Fruit fly (Drosophila melanogaster): ENCODE results near the gene Rac2.

Rac2 gene

DNA sequence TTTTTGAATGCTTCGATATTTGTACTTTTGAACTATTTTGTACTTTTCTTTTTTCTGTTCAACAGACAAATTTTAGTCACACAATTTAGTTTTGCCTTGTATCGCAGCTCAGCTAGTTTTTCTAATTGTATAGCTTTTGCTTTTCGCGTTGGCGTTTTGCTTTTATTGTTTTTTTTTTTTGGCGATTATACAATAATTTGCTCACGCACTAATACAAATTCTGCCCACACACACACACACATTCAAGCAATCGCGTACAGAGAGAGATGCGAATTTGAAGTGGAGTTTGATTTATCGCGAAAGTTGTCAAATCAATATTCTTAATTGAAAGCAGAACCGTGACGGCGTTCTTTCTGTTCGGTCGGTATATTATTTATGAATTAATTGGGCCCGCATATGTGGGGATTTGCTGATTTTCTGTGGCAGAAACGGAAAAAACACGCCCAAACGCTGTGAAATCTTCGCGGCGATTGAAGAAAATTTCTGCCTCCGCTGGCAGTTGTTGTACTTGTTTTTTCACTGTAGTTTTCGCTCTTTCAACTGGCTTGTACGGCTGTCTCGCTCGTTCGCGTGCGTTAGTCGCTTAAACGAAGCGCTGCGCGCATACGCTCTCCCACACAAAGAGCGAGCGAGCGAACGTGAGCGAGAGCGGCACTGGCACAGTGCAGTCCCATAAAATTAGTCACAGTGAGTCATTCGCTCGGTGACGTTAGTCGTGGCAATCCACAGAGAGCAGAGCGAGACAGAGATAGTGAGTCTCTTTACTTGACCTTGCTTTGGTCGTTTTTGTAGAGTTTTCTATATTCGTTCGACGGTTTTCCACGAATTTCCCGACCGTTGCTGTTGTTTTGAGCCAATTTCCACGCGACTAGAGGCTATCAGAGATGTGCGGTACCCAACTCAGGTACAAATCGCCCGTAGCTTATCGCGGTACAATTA is at the start of gene Rac2 (continued):
- TF ChIP-seq gcm (GFP tag; optimal IDR thresholded peaks at IDR 0.05) (peak; percentile 82), pb (GFP tag; optimal IDR thresholded peaks at IDR 0.05) (no peak), D (optimal IDR thresholded peaks at IDR 0.05) (no peak), D (GFP tag; optimal IDR thresholded peaks at IDR 0.05) (no peak), peb (GFP tag; IDR thresholded peaks at IDR 0.05) (no peak), eve (GFP tag; optimal IDR thresholded peaks at IDR 0.05) (peak in 1 of 2 experiments; percentile 60), GATAe (GFP tag; conservative IDR thresholded peaks at IDR 0.05) (no peak), hbn (GFP tag; IDR thresholded peaks at IDR 0.05; ENCODE audit: partially characterized antibody) (peak; percentile 44), sim (GFP tag; IDR thresholded peaks at IDR 0.05) (peak; percentile 44; the same call in 1 of the 2 replicates), pum (GFP tag; optimal IDR thresholded peaks at IDR 0.05) (no peak), CG8281 (tag; optimal IDR thresholded peaks at IDR 0.05) (no peak), MTF-1 (GFP tag; optimal IDR thresholded peaks at IDR 0.05; ENCODE audit: borderline replicate concordance) (no peak), dpn (GFP tag; optimal IDR thresholded peaks at IDR 0.05) (no peak), Fer1 (GFP tag; optimal IDR thresholded peaks at IDR 0.05) (peak; percentile 15), Hmx (GFP tag; optimal IDR thresholded peaks at IDR 0.05) (no peak), cad (GFP tag; optimal IDR thresholded peaks at IDR 0.05) (peak; percentile 76), tll (GFP tag; optimal IDR thresholded peaks at IDR 0.05) (peak in 1 of 2 experiments; percentile 95), CG14965 (GFP tag; optimal IDR thresholded peaks at IDR 0.05; ENCODE audit: borderline replicate concordance) (no peak), CG15514 (GFP tag; optimal IDR thresholded peaks at IDR 0.05) (peak; percentile 42), CG14710 (tag; optimal IDR thresholded peaks at IDR 0.05) (no peak), CG1529 (GFP tag; optimal IDR thresholded peaks at IDR 0.05) (no peak), toy (GFP tag; IDR thresholded peaks at IDR 0.05) (no peak), ewg (GFP tag; optimal IDR thresholded peaks at IDR 0.05) (peak; percentile 38), Deaf1 (tag; optimal IDR thresholded peaks at IDR 0.05) (peak; percentile 79), CG7987 (GFP tag; optimal IDR thresholded peaks at IDR 0.05) (peak; percentile 75), mirr (GFP tag; optimal IDR thresholded peaks at IDR 0.05) (peak; percentile 48), CG34422 (GFP tag; IDR thresholded peaks at IDR 0.05) (0 out of 3 replicates have a peak, but pooled peaks have one; percentile 14), kni (GFP tag; optimal IDR thresholded peaks at IDR 0.05) (peak; percentile 82), CG3407 (GFP tag; optimal IDR thresholded peaks at IDR 0.05) (no peak), CG17568 (GFP tag; optimal IDR thresholded peaks at IDR 0.05) (peak; percentile 38), HLHmδ (GFP tag; optimal IDR thresholded peaks at IDR 0.05) (peak; percentile 16), BEAF-32 (GFP tag; optimal IDR thresholded peaks at IDR 0.05) (no peak), oc (tag; optimal IDR thresholded peaks at IDR 0.05) (peak; percentile 38), nau (GFP tag; optimal IDR thresholded peaks at IDR 0.05) (no peak), trh (GFP tag; optimal IDR thresholded peaks at IDR 0.05) (no peak), cg (GFP tag; optimal IDR thresholded peaks at IDR 0.05) (peak; percentile 77), Mes4 (GFP tag; optimal IDR thresholded peaks at IDR 0.05) (no peak), Rfx (GFP tag; IDR thresholded peaks at IDR 0.05) (0 out of 2 replicates have a peak, but pooled peaks have one; percentile 9), ase (GFP tag; IDR thresholded peaks at IDR 0.05) (no peak), wek (GFP tag; optimal IDR thresholded peaks at IDR 0.05) (no peak), Taf1 (GFP tag; IDR thresholded peaks at IDR 0.05) (no peak), B-H2 (GFP tag; optimal IDR thresholded peaks at IDR 0.05) (peak; percentile 9), Hsf (GFP tag; optimal IDR thresholded peaks at IDR 0.05) (peak; percentile 22), CG32532 (GFP tag; IDR thresholded peaks at IDR 0.05) (peak; percentile 61; the same call in 1 of the 2 replicates), ap (GFP tag; IDR thresholded peaks at IDR 0.05) (0 out of 2 replicates have a peak, but pooled peaks have one; percentile 24), Ptx1 (GFP tag; IDR thresholded peaks at IDR 0.05) (peak; percentile 30; the same call in 1 of the 2 replicates), CG15269 (tag; optimal IDR thresholded peaks at IDR 0.05) (peak; percentile 5)

Measured in whole organism, embryonic.